Worm (Caenorhabditis elegans) whole organism, L4/young adult: ENCODE data around the gene cyn-6.

Experiments
- W03F9.2 ChIP-seq: fragments of 150-350 bp; optimal IDR thresholded peaks from 2 replicates; lab custom pipeline; 2014; ENCODE audit warnings: missing biosample characterization, missing genetic modification characterization
- dao-5 ChIP-seq: sonication (generic microtip); optimal IDR thresholded peaks from 2 replicates; lab custom pipeline; 2016; ENCODE audit warnings: missing genotype, missing genetic modification characterization, moderate library complexity, missing compliant biosample characterization
- him-1 ChIP-seq: sonication (generic microtip); optimal IDR thresholded peaks from 2 replicates; lab custom pipeline; 2016; ENCODE audit warnings: missing genotype, missing genetic modification reagents, missing genetic modification characterization, missing compliant biosample characterization

- no peak for TF ChIP-seq him-1 (tag; lab: Kevin White, UChicago)
- TF ChIP-seq dao-5 (tag; lab: Kevin White, UChicago), result no peak
- TF ChIP-seq W03F9.2 (tag; lab: Kevin White, UChicago), result no peak
Measured at ce11 chrIII:790591-790990, 17.4 kb downstream of the cyn-6 start.
